Fruit fly (Drosophila melanogaster): ENCODE measurements around the gene CG33177.

Gene CG33177

DNA sequence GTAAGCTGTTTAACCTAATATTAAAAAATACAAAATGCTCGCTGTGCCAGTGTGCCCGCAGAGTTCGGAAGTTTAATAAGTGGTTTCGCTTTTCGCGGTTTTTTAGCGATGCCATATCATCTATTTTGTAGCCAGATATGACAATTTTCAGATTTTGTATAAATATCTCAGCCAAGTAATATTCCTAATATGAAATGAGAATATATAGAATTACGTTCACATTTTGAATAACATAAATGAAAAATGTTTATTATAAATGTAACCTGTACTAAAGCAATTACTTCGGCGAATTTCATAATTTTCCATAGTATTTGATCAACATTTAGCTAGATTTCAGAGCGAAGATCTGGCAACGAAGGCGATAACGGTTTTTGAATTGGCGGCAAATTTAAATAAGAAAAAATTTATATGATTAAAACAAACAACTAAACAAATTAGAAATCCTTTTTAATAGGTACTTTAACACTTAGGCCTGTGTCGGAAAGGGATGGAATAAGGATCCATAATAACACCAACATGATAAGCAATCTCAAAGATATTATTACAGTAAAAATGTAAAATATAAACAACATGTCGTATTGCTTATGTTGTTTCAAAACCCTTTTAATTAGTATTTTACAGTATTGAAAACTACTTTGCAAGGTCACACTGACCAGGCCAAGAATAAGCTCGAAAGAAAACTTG lies 14.7 kb upstream of the CG33177 start, which contains the start of the genes opm and dob (continued):
- TF ChIP-seq CG18011 (GFP tag; optimal IDR thresholded peaks at IDR 0.05) (no peak), CG4730 (GFP tag; IDR thresholded peaks at IDR 0.05) (no peak), CG4360 (GFP tag; IDR thresholded peaks at IDR 0.05) (no peak), btn (GFP tag; optimal IDR thresholded peaks at IDR 0.05) (no peak), CG6175 (GFP tag; IDR thresholded peaks at IDR 0.05) (no peak), Sry-δ (GFP tag; optimal IDR thresholded peaks at IDR 0.05) (peak; percentile 17), CG3847 (GFP tag; IDR thresholded peaks at IDR 0.05) (0 out of 2 replicates have a peak, but pooled peaks have one; percentile 23), pum (GFP tag; optimal IDR thresholded peaks at IDR 0.05) (no peak), Dek (tag; optimal IDR thresholded peaks at IDR 0.05) (peak; percentile 24), klu (GFP tag; IDR thresholded peaks at IDR 0.05) (no peak), CG2199 (GFP tag; IDR thresholded peaks at IDR 0.05) (no peak), CG9876 (GFP tag; optimal IDR thresholded peaks at IDR 0.05) (no peak), lmd (GFP tag; IDR thresholded peaks at IDR 0.05) (no peak), ham (GFP tag; IDR thresholded peaks at IDR 0.05) (no peak), BtbVII (GFP tag; optimal IDR thresholded peaks at IDR 0.05) (no peak), CG31388 (GFP tag; optimal IDR thresholded peaks at IDR 0.05) (no peak), al (GFP tag; IDR thresholded peaks at IDR 0.05) (no peak), yki (optimal IDR thresholded peaks at IDR 0.05) (no peak), cg (GFP tag; optimal IDR thresholded peaks at IDR 0.05) (no peak), slp2 (GFP tag; optimal IDR thresholded peaks at IDR 0.05) (no peak), dmrt11E (tag; optimal IDR thresholded peaks at IDR 0.05) (peak; percentile 24), ase (GFP tag; IDR thresholded peaks at IDR 0.05) (no peak), CrebB (tag; optimal IDR thresholded peaks at IDR 0.05) (no peak), tup (GFP tag; optimal IDR thresholded peaks at IDR 0.05) (no peak), CG12769 (tag; optimal IDR thresholded peaks at IDR 0.05) (no peak), bsh (GFP tag; optimal IDR thresholded peaks at IDR 0.05) (peak in 1 of 2 experiments; percentile 2), trem (tag; optimal IDR thresholded peaks at IDR 0.05) (peak; percentile 60), sob (GFP tag; IDR thresholded peaks at IDR 0.05) (no peak), CG11093 (GFP tag; IDR thresholded peaks at IDR 0.05) (no peak), eve (GFP tag; optimal IDR thresholded peaks at IDR 0.05) (no peak), run (tag; optimal IDR thresholded peaks at IDR 0.05) (no peak), sug (tag; optimal IDR thresholded peaks at IDR 0.05) (peak; percentile 55), CG18764 (GFP tag; optimal IDR thresholded peaks at IDR 0.05) (no peak), chm (GFP tag; IDR thresholded peaks at IDR 0.05) (no peak), CG2875 (GFP tag; optimal IDR thresholded peaks at IDR 0.05) (no peak), ara (GFP tag; IDR thresholded peaks at IDR 0.05) (no peak), Elba2 (GFP tag; optimal IDR thresholded peaks at IDR 0.05) (no peak), HHEX (GFP tag; optimal IDR thresholded peaks at IDR 0.05) (no peak), Gug (GFP tag; IDR thresholded peaks at IDR 0.05) (no peak), CG11247 (GFP tag; IDR thresholded peaks at IDR 0.05) (no peak), bab2 (GFP tag; optimal IDR thresholded peaks at IDR 0.05) (peak; percentile 15), CG10431 (GFP tag; optimal IDR thresholded peaks at IDR 0.05) (no peak), nerfin-2 (GFP tag; IDR thresholded peaks at IDR 0.05; ENCODE audit: partially characterized antibody) (no peak), Kr (GFP tag; optimal IDR thresholded peaks at IDR 0.05) (no peak), NfI (GFP tag; optimal IDR thresholded peaks at IDR 0.05) (no peak), CG10267 (tag; optimal IDR thresholded peaks at IDR 0.05) (peak; percentile 75), CG1792 (GFP tag; optimal IDR thresholded peaks at IDR 0.05) (no peak), Ets97D (GFP tag; optimal IDR thresholded peaks at IDR 0.05) (peak; percentile 39), Ada2b (GFP tag; IDR thresholded peaks at IDR 0.05) (no peak), MBD-R2 (GFP tag; IDR thresholded peaks at IDR 0.05) (peak; percentile 40; the same call in 1 of the 2 replicates), CG7357 (GFP tag; IDR thresholded peaks at IDR 0.05) (no peak)

Data from whole organism, embryonic.